Fruit fly (Drosophila melanogaster) whole organism, pupa: ENCODE measurements around the gene PGAP5.

Source experiments
- CG10348 ChIP-seq: fragments of 200-800 bp; sonication (Bioruptor generic); IDR thresholded peaks from 2 replicates; pipeline ENCODE4 v1.3.6; 2022; ENCODE audit warnings: missing biosample characterization, missing genetic modification characterization
- CG12605 ChIP-seq: fragments of 200-800 bp; sonication (Bioruptor generic); IDR thresholded peaks from 2 replicates; pipeline ENCODE4 v1.3.6; 2022; ENCODE audit warnings: missing biosample characterization, missing genetic modification characterization
- CG13204 ChIP-seq: fragments of 200-800 bp; sonication (Bioruptor generic); optimal IDR thresholded peaks from 2 replicates; lab custom pipeline; 2018; ENCODE audit warnings: missing biosample characterization, mild to moderate bottlenecking, missing genetic modification characterization, moderate library complexity
- CG14655 ChIP-seq: fragments of 200-800 bp; sonication (Bioruptor generic); optimal IDR thresholded peaks from 3 replicates; lab custom pipeline; 2017; ENCODE audit warnings: mild to moderate bottlenecking, missing biosample characterization, missing genetic modification reagents, missing genetic modification characterization
- CG15710 ChIP-seq: fragments of 200-800 bp; sonication (Bioruptor generic); optimal IDR thresholded peaks from 2 replicates; lab custom pipeline; 2018; ENCODE audit warnings: missing biosample characterization, mild to moderate bottlenecking, missing genetic modification characterization, moderate library complexity
- CG17806 ChIP-seq: fragments of 200-800 bp; sonication (Bioruptor generic); optimal IDR thresholded peaks from 2 replicates; lab custom pipeline; 2018; ENCODE audit warnings: missing biosample characterization, mild to moderate bottlenecking, missing genetic modification characterization, moderate library complexity
- CG32121 ChIP-seq: fragments of 200-800 bp; sonication (Bioruptor generic); IDR thresholded peaks from 2 replicates; pipeline ENCODE4 v1.3.6; 2022; ENCODE audit warnings: missing biosample characterization, missing genetic modification characterization
- CG34367 ChIP-seq: fragments of 200-800 bp; sonication (Bioruptor generic); optimal IDR thresholded peaks from 2 replicates; lab custom pipeline; 2018; ENCODE audit warnings: missing biosample characterization, mild to moderate bottlenecking, missing genetic modification characterization
- CG4496 ChIP-seq: fragments of 200-800 bp; sonication (Bioruptor generic); IDR thresholded peaks from 3 replicates; pipeline ENCODE4 v1.3.6; 2022; ENCODE audit warnings: missing biosample characterization, missing genetic modification characterization
- CG8159 ChIP-seq: fragments of 200-800 bp; sonication (Bioruptor generic); optimal IDR thresholded peaks from 3 replicates; lab custom pipeline; 2018; ENCODE audit warnings: missing biosample characterization, mild to moderate bottlenecking, missing genetic modification characterization, moderate library complexity
- CG8301 ChIP-seq: fragments of 200-800 bp; sonication (Bioruptor generic); optimal IDR thresholded peaks from 2 replicates; lab custom pipeline; 2018; ENCODE audit warnings: missing biosample characterization, mild to moderate bottlenecking, missing genetic modification characterization
- CG9948 ChIP-seq: fragments of 200-800 bp; sonication (Bioruptor generic); optimal IDR thresholded peaks from 2 replicates; lab custom pipeline; 2018; ENCODE audit warnings: missing biosample characterization, mild to moderate bottlenecking, missing genetic modification characterization, moderate library complexity
- D1 ChIP-seq: fragments of 200-800 bp; sonication (Bioruptor generic); optimal IDR thresholded peaks from 2 replicates; lab custom pipeline; 2018; ENCODE audit warnings: missing biosample characterization, mild to moderate bottlenecking, missing genetic modification characterization, moderate library complexity
- EcR ChIP-seq: fragments of 200-800 bp; sonication (Bioruptor generic); optimal IDR thresholded peaks from 3 replicates; lab custom pipeline; 2019; ENCODE audit warnings: missing biosample characterization, missing genetic modification characterization, mild to moderate bottlenecking, moderate library complexity, missing genetic modification reagents
- Ets98B ChIP-seq: fragments of 200-800 bp; sonication (Bioruptor generic); IDR thresholded peaks from 2 replicates; pipeline ENCODE4 v1.3.6; 2022; ENCODE audit warnings: missing biosample characterization, missing genetic modification characterization
- Pif1A ChIP-seq: fragments of 200-800 bp; sonication (Bioruptor generic); optimal IDR thresholded peaks from 3 replicates; lab custom pipeline; 2016; ENCODE audit warnings: missing biosample characterization, missing genetic modification characterization
- Pif1B ChIP-seq: fragments of 200-800 bp; sonication (Bioruptor generic); optimal IDR thresholded peaks from 3 replicates; lab custom pipeline; 2016; ENCODE audit warnings: missing biosample characterization, missing genetic modification characterization
- Snoo ChIP-seq: fragments of 200-800 bp; sonication (Bioruptor generic); optimal IDR thresholded peaks from 3 replicates; lab custom pipeline; 2017; ENCODE audit warnings: missing biosample characterization, mild to moderate bottlenecking, missing genetic modification characterization, inconsistent platforms
- fd96Ca ChIP-seq: fragments of 200-800 bp; sonication (Bioruptor generic); IDR thresholded peaks from 3 replicates; pipeline ENCODE4 v1.3.6; 2022; ENCODE audit warnings: missing biosample characterization, missing genetic modification characterization
- gl ChIP-seq: fragments of 200-800 bp; sonication (Bioruptor generic); optimal IDR thresholded peaks from 2 replicates; lab custom pipeline; 2018; ENCODE audit warnings: missing biosample characterization, mild to moderate bottlenecking, missing genetic modification characterization
- rn ChIP-seq: fragments of 200-800 bp; sonication (Bioruptor generic); IDR thresholded peaks from 2 replicates; pipeline ENCODE4 v1.3.6; 2022; ENCODE audit warnings: missing biosample characterization, missing genetic modification characterization

The PGAP5 gene

dm6 chr2L:8209362-8209761, 10.7 kb downstream of the PGAP5 start:
- no peak for TF ChIP-seq CG4496 (GFP tag; lab: Robert Waterston, UW)
- no peak for TF ChIP-seq CG8159 (tag; lab: Kevin White, UChicago)
- TF ChIP-seq CG17806 (tag; lab: Kevin White, UChicago): no peak
- TF ChIP-seq CG14655 (GFP tag; lab: Kevin White, UChicago): no peak
- TF ChIP-seq CG12605: no peak
- no peak for TF ChIP-seq D1 (tag; lab: Kevin White, UChicago)
- TF ChIP-seq Pif1B (GFP tag; lab: Kevin White, UChicago): no peak
- TF ChIP-seq Ets98B (GFP tag; lab: Robert Waterston, UW): no peak
- no peak for TF ChIP-seq CG8301 (tag; lab: Kevin White, UChicago)

dm6 chr2L:8210468-8210867, 11.8 kb downstream of the PGAP5 start:
- no peak for TF ChIP-seq gl

- TF ChIP-seq fd96Ca (GFP tag; lab: Robert Waterston, UW): no peak
- TF ChIP-seq CG8301 (tag; lab: Kevin White, UChicago): no peak
- no peak; the same call in 1 of the 2 replicates for TF ChIP-seq CG32121 (GFP tag; lab: Robert Waterston, UW)
- peak; percentile 30 for TF ChIP-seq Pif1B (GFP tag; lab: Kevin White, UChicago)
- TF ChIP-seq EcR (GFP tag; lab: Kevin White, UChicago): peak; percentile 14
- peak; percentile 43 for TF ChIP-seq CG8159 (tag; lab: Kevin White, UChicago)
- no peak for TF ChIP-seq CG10348 (GFP tag; lab: Robert Waterston, UW)
- peak; percentile 9 for TF ChIP-seq CG17806 (tag; lab: Kevin White, UChicago)
- TF ChIP-seq CG13204: no peak
- TF ChIP-seq rn: no peak
- peak; percentile 28 for TF ChIP-seq CG15710
- TF ChIP-seq D1 (tag; lab: Kevin White, UChicago): no peak
- TF ChIP-seq Pif1A: peak; percentile 48
- peak; percentile 14 for TF ChIP-seq CG14655 (GFP tag; lab: Kevin White, UChicago)
- 0 out of 3 replicates have a peak, but pooled peaks have one; percentile 3 for TF ChIP-seq CG4496 (GFP tag; lab: Robert Waterston, UW)
- TF ChIP-seq, all 21 proteins: peak for 8
Measured at dm6 chr2L:8211070-8211469, 12.4 kb downstream of the PGAP5 start, which contains the start of gene Ssb-c31a. Gene Ssb-c31a (plus strand): TSS chr2L:8211347.

- TF ChIP-seq CG13204 (no peak), Pif1B (GFP tag; lab: Kevin White, UChicago) (peak; percentile 99), CG12605 (peak; percentile 98), CG17806 (tag; lab: Kevin White, UChicago) (peak; percentile 99), CG34367 (tag; lab: Kevin White, UChicago) (peak; percentile 98), Ets98B (GFP tag; lab: Robert Waterston, UW) (peak; percentile 99), Pif1A (peak; percentile 99), CG4496 (GFP tag; lab: Robert Waterston, UW) (peak; percentile 100), CG32121 (GFP tag; lab: Robert Waterston, UW) (peak; percentile 99), CG9948 (peak; percentile 98), rn (peak; percentile 99), CG14655 (GFP tag; lab: Kevin White, UChicago) (peak; percentile 99), CG8159 (tag; lab: Kevin White, UChicago) (peak; percentile 99), CG15710 (peak; percentile 99), fd96Ca (GFP tag; lab: Robert Waterston, UW) (peak; percentile 100), CG8301 (tag; lab: Kevin White, UChicago) (peak; percentile 99), gl (peak; percentile 98), EcR (GFP tag; lab: Kevin White, UChicago) (peak; percentile 89), D1 (tag; lab: Kevin White, UChicago) (no peak), CG10348 (GFP tag; lab: Robert Waterston, UW) (peak; percentile 96), Snoo (tag; lab: Kevin White, UChicago) (peak; percentile 99)
Measured at dm6 chr2L:8212666-8213270, 14.1 kb downstream of the PGAP5 start, which contains the start of the genes CG8372 and CG8360. Gene CG8372 (minus strand): TSS chr2L:8212902. Gene CG8360 (plus strand): TSS chr2L:8212959.

- TF ChIP-seq CG17806 (tag; lab: Kevin White, UChicago) (no peak), CG4496 (GFP tag; lab: Robert Waterston, UW) (0 out of 3 replicates have a peak, but pooled peaks have one; percentile 32), CG34367 (tag; lab: Kevin White, UChicago) (no peak), CG32121 (GFP tag; lab: Robert Waterston, UW) (peak; percentile 43; the same call in 1 of the 2 replicates), CG8159 (tag; lab: Kevin White, UChicago) (no peak), rn (no peak), CG12605 (no peak), CG15710 (no peak), CG13204 (no peak)
- TF ChIP-seq, all 21 proteins: peak for 2
Measured at dm6 chr2L:8213987-8214386, 15.3 kb downstream of the PGAP5 start, which contains the start of gene CG8353. Gene CG8353 (plus strand): TSS chr2L:8214045.

- TF ChIP-seq CG8159 (tag; lab: Kevin White, UChicago): no peak
- TF ChIP-seq CG4496 (GFP tag; lab: Robert Waterston, UW): no peak
- TF ChIP-seq CG32121 (GFP tag; lab: Robert Waterston, UW): no peak
- no peak for TF ChIP-seq CG13204
- TF ChIP-seq gl: no peak
- no peak for TF ChIP-seq CG12605
- TF ChIP-seq Snoo (tag; lab: Kevin White, UChicago): no peak
- no peak for TF ChIP-seq CG17806 (tag; lab: Kevin White, UChicago)
- TF ChIP-seq rn: no peak
- TF ChIP-seq Pif1A: no peak
- no peak for TF ChIP-seq D1 (tag; lab: Kevin White, UChicago)
- TF ChIP-seq CG34367 (tag; lab: Kevin White, UChicago): no peak
- TF ChIP-seq CG15710: no peak
- no peak for TF ChIP-seq Pif1B (GFP tag; lab: Kevin White, UChicago)
- TF ChIP-seq fd96Ca (GFP tag; lab: Robert Waterston, UW): no peak
- TF ChIP-seq CG10348 (GFP tag; lab: Robert Waterston, UW): no peak
- TF ChIP-seq Ets98B (GFP tag; lab: Robert Waterston, UW): no peak
- TF ChIP-seq CG14655 (GFP tag; lab: Kevin White, UChicago): no peak
Measured at dm6 chr2L:8215259-8215929, 16.7 kb downstream of the PGAP5 start, which contains the start of gene CG8349. Gene CG8349 (plus strand): TSS chr2L:8215915.
